Fruit fly (Drosophila melanogaster) whole organism, prepupa: Measurements from ENCODE around the gene CG17776.

Source experiments
- Blimp-1 ChIP-seq: fragments of 200-800 bp; sonication (Bioruptor generic); optimal IDR thresholded peaks from 3 replicates; lab custom pipeline; 2017; ENCODE audit warnings: missing biosample characterization, missing genetic modification characterization, mild to moderate bottlenecking, moderate library complexity, missing genetic modification reagents
- CG10631 ChIP-seq: fragments of 200-800 bp; sonication (Bioruptor generic); optimal IDR thresholded peaks from 2 replicates; lab custom pipeline; 2016; ENCODE audit warnings: missing biosample characterization, missing genetic modification characterization
- CG10669 ChIP-seq: fragments of 200-800 bp; sonication (Bioruptor generic); optimal IDR thresholded peaks from 3 replicates; lab custom pipeline; 2018; ENCODE audit warnings: missing biosample characterization, mild to moderate bottlenecking, missing genetic modification characterization, moderate library complexity
- CG11762 ChIP-seq: fragments of 200-800 bp; sonication (Bioruptor generic); optimal IDR thresholded peaks from 3 replicates; lab custom pipeline; 2016; ENCODE audit warnings: missing biosample characterization, missing genetic modification characterization; ENCODE audit not compliant: insufficient read depth
- CG11902 ChIP-seq: fragments of 200-800 bp; sonication (Bioruptor generic); optimal IDR thresholded peaks from 3 replicates; lab custom pipeline; 2016; ENCODE audit warnings: missing biosample characterization, missing genetic modification characterization
- CG15336 ChIP-seq: fragments of 200-800 bp; sonication (Bioruptor generic); IDR thresholded peaks from 2 replicates; pipeline ENCODE4 v1.3.6; 2022; ENCODE audit warnings: missing biosample characterization, missing genetic modification characterization
- CG32006 ChIP-seq: fragments of 200-800 bp; sonication (Bioruptor generic); optimal IDR thresholded peaks from 3 replicates; lab custom pipeline; 2017; ENCODE audit warnings: missing biosample characterization, mild to moderate bottlenecking, missing genetic modification characterization
- CG34406 ChIP-seq: fragments of 200-800 bp; sonication (Bioruptor generic); optimal IDR thresholded peaks from 3 replicates; lab custom pipeline; 2016; ENCODE audit warnings: missing biosample characterization, missing genetic modification characterization
- CG4318 ChIP-seq: fragments of 200-800 bp; sonication (Bioruptor generic); optimal IDR thresholded peaks from 3 replicates; lab custom pipeline; 2017; ENCODE audit warnings: missing biosample characterization, mild to moderate bottlenecking, missing genetic modification characterization
- CG6163 ChIP-seq: fragments of 200-800 bp; sonication (Bioruptor generic); IDR thresholded peaks from 3 replicates; pipeline ENCODE4 v1.3.6; 2022; ENCODE audit warnings: missing biosample characterization, missing genetic modification characterization
- CG6792 ChIP-seq: fragments of 200-800 bp; sonication (Bioruptor generic); optimal IDR thresholded peaks from 3 replicates; lab custom pipeline; 2016; ENCODE audit warnings: missing biosample characterization, missing genetic modification characterization
- CG6808 ChIP-seq: fragments of 200-800 bp; sonication (Bioruptor generic); optimal IDR thresholded peaks from 3 replicates; lab custom pipeline; 2017; ENCODE audit warnings: missing biosample characterization, missing genetic modification characterization, mild to moderate bottlenecking, moderate library complexity, missing genetic modification reagents
- CG6854 ChIP-seq: fragments of 200-800 bp; sonication (Bioruptor generic); optimal IDR thresholded peaks from 2 replicates; lab custom pipeline; 2017; ENCODE audit warnings: missing biosample characterization, mild to moderate bottlenecking, missing genetic modification characterization
- CG7368 ChIP-seq: fragments of 200-800 bp; sonication (Bioruptor generic); optimal IDR thresholded peaks from 3 replicates; lab custom pipeline; 2016; ENCODE audit warnings: missing biosample characterization, missing genetic modification characterization
- CG8319 ChIP-seq: fragments of 200-800 bp; sonication (Bioruptor generic); optimal IDR thresholded peaks from 3 replicates; lab custom pipeline; 2016; ENCODE audit warnings: missing biosample characterization, missing genetic modification characterization
- CG9139 ChIP-seq: fragments of 200-800 bp; sonication (Bioruptor generic); optimal IDR thresholded peaks from 3 replicates; lab custom pipeline; 2017; ENCODE audit warnings: missing biosample characterization, mild to moderate bottlenecking, missing genetic modification characterization
- Eip75B ChIP-seq: fragments of 200-800 bp; sonication (Bioruptor generic); optimal IDR thresholded peaks from 3 replicates; lab custom pipeline; 2016; ENCODE audit warnings: missing biosample characterization, missing genetic modification characterization
- Eip78C ChIP-seq: fragments of 200-800 bp; sonication (Bioruptor generic); peaks from one replicate; lab custom pipeline; 2016; ENCODE audit warnings: missing biosample characterization, missing genetic modification characterization
- Eip93F ChIP-seq: fragments of 200-800 bp; sonication (Bioruptor generic); optimal IDR thresholded peaks from 2 replicates; lab custom pipeline; 2016; ENCODE audit warnings: missing biosample characterization, mild to moderate bottlenecking, missing genetic modification characterization
- Ets21C ChIP-seq: fragments of 200-800 bp; sonication (Bioruptor generic); optimal IDR thresholded peaks from 3 replicates; lab custom pipeline; 2016; ENCODE audit warnings: missing biosample characterization, missing genetic modification characterization
- Ets96B ChIP-seq: fragments of 200-800 bp; optimal IDR thresholded peaks from 2 replicates; lab custom pipeline; 2019; ENCODE audit warnings: missing biosample characterization, mild to moderate bottlenecking, missing genetic modification characterization, moderate library complexity
- Met ChIP-seq: fragments of 200-800 bp; sonication (Bioruptor generic); optimal IDR thresholded peaks from 3 replicates; lab custom pipeline; 2016; ENCODE audit warnings: missing biosample characterization, missing genetic modification characterization
- OdsH ChIP-seq: fragments of 200-800 bp; sonication (Bioruptor generic); optimal IDR thresholded peaks from 3 replicates; lab custom pipeline; 2016; ENCODE audit warnings: missing biosample characterization, missing genetic modification characterization
- Smox ChIP-seq: fragments of 200-800 bp; sonication (Bioruptor generic); optimal IDR thresholded peaks from 3 replicates; lab custom pipeline; 2016; ENCODE audit warnings: missing biosample characterization, missing genetic modification characterization
- Sox15 ChIP-seq: fragments of 200-800 bp; sonication (Bioruptor generic); optimal IDR thresholded peaks from 3 replicates; lab custom pipeline; 2016; ENCODE audit warnings: missing biosample characterization, missing genetic modification characterization
- achi ChIP-seq: fragments of 200-800 bp; sonication (Bioruptor generic); optimal IDR thresholded peaks from 3 replicates; lab custom pipeline; 2016; ENCODE audit warnings: missing biosample characterization, missing genetic modification characterization
- acj6 ChIP-seq: fragments of 200-800 bp; sonication (Bioruptor generic); optimal IDR thresholded peaks from 3 replicates; lab custom pipeline; 2016; ENCODE audit warnings: missing biosample characterization, missing genetic modification characterization
- esn ChIP-seq: fragments of 200-800 bp; sonication (Bioruptor generic); optimal IDR thresholded peaks from 2 replicates; lab custom pipeline; 2016; ENCODE audit warnings: missing biosample characterization, mild to moderate bottlenecking, missing genetic modification characterization, moderate library complexity
- fd59A ChIP-seq: fragments of 200-800 bp; sonication (Bioruptor generic); optimal IDR thresholded peaks from 2 replicates; lab custom pipeline; 2017; ENCODE audit warnings: missing biosample characterization, mild to moderate bottlenecking, missing genetic modification characterization, missing genetic modification reagents
- fd85E ChIP-seq: fragments of 200-800 bp; sonication (Bioruptor generic); optimal IDR thresholded peaks from 3 replicates; lab custom pipeline; 2016; ENCODE audit warnings: missing biosample characterization, missing genetic modification characterization
- fkh ChIP-seq: fragments of 200-800 bp; sonication (Bioruptor generic); optimal IDR thresholded peaks from 3 replicates; lab custom pipeline; 2017; ENCODE audit warnings: missing biosample characterization, mild to moderate bottlenecking, missing genetic modification characterization, moderate library complexity
- net ChIP-seq: fragments of 200-800 bp; sonication (Bioruptor generic); optimal IDR thresholded peaks from 3 replicates; lab custom pipeline; 2016; ENCODE audit warnings: missing biosample characterization, missing genetic modification characterization
- salr ChIP-seq, 2 experiments: fragments of 200-800 bp; sonication (Bioruptor generic); optimal IDR thresholded peaks; 3 replicates each; lab custom pipeline; 2016 to 2018; ENCODE audit warnings: missing biosample characterization in 2 of 2, missing genetic modification characterization in 2 of 2, mild to moderate bottlenecking in 1 of 2
- spab ChIP-seq: fragments of 200-800 bp; sonication (Bioruptor generic); optimal IDR thresholded peaks from 2 replicates; lab custom pipeline; 2017; ENCODE audit warnings: missing biosample characterization, mild to moderate bottlenecking, missing genetic modification characterization, missing genetic modification reagents
- topi ChIP-seq: fragments of 200-800 bp; sonication (Bioruptor generic); optimal IDR thresholded peaks from 3 replicates; lab custom pipeline; 2016; ENCODE audit warnings: missing biosample characterization, missing genetic modification characterization

CG17776 gene

dm6 chrX:2137587-2138341 lies 46.8 kb upstream of the CG17776 start (continued):
- peak; percentile 99 for TF ChIP-seq CG10669 (GFP tag; lab: Kevin White, UChicago)
- peak; percentile 98 for TF ChIP-seq CG4318
- peak; percentile 99 for TF ChIP-seq CG11762 (GFP tag; lab: Kevin White, UChicago)
- peak; percentile 97 for TF ChIP-seq CG6854
- TF ChIP-seq CG9139 (GFP tag; lab: Kevin White, UChicago): peak; percentile 97
- peak; percentile 99 for TF ChIP-seq topi (GFP tag; lab: Kevin White, UChicago)
- TF ChIP-seq Eip93F: peak; percentile 97
- peak; percentile 97 for TF ChIP-seq Eip75B (GFP tag; lab: Kevin White, UChicago)
- peak; percentile 98 for TF ChIP-seq Met (GFP tag; lab: Kevin White, UChicago)
- peak; percentile 99 for TF ChIP-seq Ets96B (tag; lab: Kevin White, UChicago)
- TF ChIP-seq salr (GFP tag; optimal IDR thresholded peaks at IDR 0.05; lab: Kevin White, UChicago): peak; percentile 94 to 96
- TF ChIP-seq CG32006: peak; percentile 97
- peak; percentile 97 for TF ChIP-seq esn (GFP tag; lab: Kevin White, UChicago)
- peak; percentile 100 for TF ChIP-seq CG15336 (GFP tag; lab: Robert Waterston, UW)
- TF ChIP-seq acj6 (GFP tag; lab: Kevin White, UChicago): peak; percentile 98
- peak; percentile 97 for TF ChIP-seq CG11902 (GFP tag; lab: Kevin White, UChicago)
- TF ChIP-seq Eip78C (GFP tag; lab: Kevin White, UChicago): peak; percentile 99
- peak; percentile 99 for TF ChIP-seq fd59A
- peak; percentile 98 for TF ChIP-seq Sox15 (GFP tag; lab: Kevin White, UChicago)
- peak; percentile 98 for TF ChIP-seq CG10631 (GFP tag; lab: Kevin White, UChicago)
- TF ChIP-seq fkh (GFP tag; lab: Kevin White, UChicago): peak; percentile 81
- peak; percentile 97 for TF ChIP-seq Smox
- peak; percentile 91 for TF ChIP-seq fd85E (GFP tag; lab: Kevin White, UChicago)
- peak; percentile 97 for TF ChIP-seq net (GFP tag; lab: Kevin White, UChicago)
- TF ChIP-seq OdsH (GFP tag; lab: Kevin White, UChicago): peak; percentile 99
- peak; percentile 98 for TF ChIP-seq CG6808 (GFP tag; lab: Kevin White, UChicago)
- TF ChIP-seq Ets21C (GFP tag; lab: Kevin White, UChicago): peak; percentile 96
- TF ChIP-seq, all 60 proteins: peak for 60

dm6 chrX:2138342-2138416 lies 46.3 kb upstream of the CG17776 start, which contains the start of gene ph-p:
ph-p (minus strand) TSS chrX:2138371.
- TF ChIP-seq net (GFP tag; lab: Kevin White, UChicago) (no peak), fd85E (GFP tag; lab: Kevin White, UChicago) (no peak), Eip75B (GFP tag; lab: Kevin White, UChicago) (no peak)
- TF ChIP-seq, all 60 proteins: peak for 0

- TF ChIP-seq Eip78C (GFP tag; lab: Kevin White, UChicago) (peak; percentile 18), fkh (GFP tag; lab: Kevin White, UChicago) (peak; percentile 4), CG15336 (GFP tag; lab: Robert Waterston, UW) (no peak)
Measured at dm6 chrX:2138417-2138816, 46.1 kb upstream of the CG17776 start.

- TF ChIP-seq CG7368 (GFP tag; lab: Kevin White, UChicago) (no peak), OdsH (GFP tag; lab: Kevin White, UChicago) (no peak), Ets21C (GFP tag; lab: Kevin White, UChicago) (no peak), CG8319 (GFP tag; lab: Kevin White, UChicago) (no peak), CG32006 (no peak), CG6808 (GFP tag; lab: Kevin White, UChicago) (no peak), salr (GFP tag; optimal IDR thresholded peaks at IDR 0.05; lab: Kevin White, UChicago) (no peak), CG15336 (GFP tag; lab: Robert Waterston, UW) (no peak), Blimp-1 (GFP tag; lab: Kevin White, UChicago) (no peak), spab (no peak), achi (no peak), Eip93F (no peak), CG34406 (GFP tag; lab: Kevin White, UChicago) (no peak), CG6792 (GFP tag; lab: Kevin White, UChicago) (no peak), fd59A (no peak), Eip75B (GFP tag; lab: Kevin White, UChicago) (no peak), CG6163 (GFP tag; lab: Robert Waterston, UW) (no peak), Eip78C (GFP tag; lab: Kevin White, UChicago) (no peak), fkh (GFP tag; lab: Kevin White, UChicago) (no peak)
Measured at dm6 chrX:2139610-2140009, 44.9 kb upstream of the CG17776 start.
